Fruit fly (Drosophila melanogaster) whole organism: ENCODE measurements around the gene CG42831.

Source experiments
- CG8478 ChIP-seq: fragments of >200 bp; optimal IDR thresholded peaks from 2 replicates; lab custom pipeline; 2018; ENCODE audit warnings: inconsistent platforms
- Dll ChIP-seq: fragments of >200 bp; optimal IDR thresholded peaks from 2 replicates; lab custom pipeline; 2017
- EcR ChIP-seq, 2 experiments: fragments of >200 bp; optimal IDR thresholded peaks; 2 replicates each; lab custom pipeline; 2017; ENCODE audit warnings: missing biosample characterization in 2 of 2, missing genetic modification characterization in 2 of 2, missing genetic modification reagents in 2 of 2
- pan ChIP-seq: fragments of >200 bp; optimal IDR thresholded peaks from 2 replicates; lab custom pipeline; 2017
- psq ChIP-seq: fragments of >200 bp; optimal IDR thresholded peaks from 2 replicates; lab custom pipeline; 2017
- usp ChIP-seq: fragments of >200 bp; optimal IDR thresholded peaks from 2 replicates; lab custom pipeline; 2017; ENCODE audit warnings: missing biosample characterization, missing genetic modification characterization, mixed read lengths

DNA sequence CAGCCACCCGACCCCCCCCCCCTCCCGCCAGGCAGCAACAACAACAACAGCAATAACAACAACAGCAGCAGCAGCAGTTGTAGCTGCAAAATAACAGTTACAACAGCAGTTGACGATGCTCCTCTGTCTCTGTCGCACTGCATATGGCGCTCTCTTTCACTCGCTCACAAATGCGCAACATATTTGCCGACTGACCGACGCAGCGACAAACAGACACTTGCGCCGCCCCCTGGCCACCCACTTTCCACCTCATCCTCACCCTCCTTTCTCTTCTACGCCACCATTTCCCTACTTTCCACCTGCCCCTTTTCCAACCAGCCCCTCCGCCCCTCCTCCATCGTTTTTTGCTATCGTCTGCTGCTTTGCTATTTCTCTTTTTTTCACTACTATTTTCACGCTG, 39.4 kb downstream of the CG42831 start:
- TF ChIP-seq pan (no peak), Dll (lab: Kevin White, UChicago) (no peak), CG8478 (lab: Kevin White, UChicago) (no peak), psq (no peak), usp (GFP tag; lab: Kevin White, UChicago) (no peak), EcR (GFP tag; optimal IDR thresholded peaks at IDR 0.05; lab: Kevin White, UChicago) (no peak)
